Worm (Caenorhabditis elegans) whole organism, L2 larva: ENCODE measurements around the gene hot-8.

Source experiments
- C34F6.9 ChIP-seq: fragments of 150-350 bp; optimal IDR thresholded peaks from 2 replicates; lab custom pipeline; 2014; ENCODE audit warnings: missing biosample characterization, missing genetic modification characterization
- F13H6.1 ChIP-seq: sonication (generic microtip); optimal IDR thresholded peaks from 2 replicates; lab custom pipeline; 2016; ENCODE audit warnings: missing genetic modification characterization, missing compliant biosample characterization
- R02D3.7 ChIP-seq: fragments of 150-350 bp; optimal IDR thresholded peaks from 2 replicates; lab custom pipeline; 2014; ENCODE audit warnings: missing biosample characterization, missing genetic modification characterization
- ZK546.5 ChIP-seq: sonication (generic microtip); optimal IDR thresholded peaks from 2 replicates; lab custom pipeline; 2017; ENCODE audit warnings: missing biosample characterization, missing genetic modification characterization
- aly-2 ChIP-seq: fragments of 150-350 bp; optimal IDR thresholded peaks from 2 replicates; lab custom pipeline; 2014; ENCODE audit warnings: missing biosample characterization, missing genetic modification characterization
- ama-1 ChIP-seq: fragments of 150-350 bp; optimal IDR thresholded peaks from 2 replicates; lab custom pipeline; 2018; ENCODE audit warnings: inconsistent platforms
- ceh-16 ChIP-seq: fragments of 150-350 bp; optimal IDR thresholded peaks from 2 replicates; lab custom pipeline; 2014; ENCODE audit warnings: missing biosample characterization, missing genetic modification characterization
- ceh-82 ChIP-seq: fragments of 150-350 bp; optimal IDR thresholded peaks from 2 replicates; lab custom pipeline; 2014; ENCODE audit warnings: missing biosample characterization, missing genetic modification characterization
- crh-2 ChIP-seq: sonication (generic microtip); optimal IDR thresholded peaks from 2 replicates; lab custom pipeline; 2017; ENCODE audit warnings: missing biosample characterization, missing genetic modification characterization
- egl-27 ChIP-seq: sonication (generic microtip); optimal IDR thresholded peaks from 3 replicates; lab custom pipeline; 2017; ENCODE audit warnings: missing biosample characterization, missing genetic modification reagents, missing genetic modification characterization
- elt-3 ChIP-seq: sonication (generic microtip); optimal IDR thresholded peaks from 2 replicates; lab custom pipeline; 2017; ENCODE audit warnings: missing biosample characterization, missing genetic modification characterization
- gmeb-1 ChIP-seq: fragments of 150-350 bp; optimal IDR thresholded peaks from 2 replicates; lab custom pipeline; 2014; ENCODE audit warnings: missing biosample characterization, missing genetic modification characterization
- lin-13 ChIP-seq: fragments of 150-350 bp; optimal IDR thresholded peaks from 2 replicates; lab custom pipeline; 2014; ENCODE audit warnings: missing biosample characterization, missing genetic modification reagents, missing genetic modification characterization
- lsy-2 ChIP-seq, 2 experiments: fragments of 150-350 bp in 1 of 2; sonication (generic microtip) in 1 of 2; optimal IDR thresholded peaks; 2 replicates each; lab custom pipeline; 2014 to 2017; ENCODE audit warnings: missing biosample characterization in 2 of 2, missing genetic modification characterization in 2 of 2
- mab-5 ChIP-seq: fragments of 150-350 bp; optimal IDR thresholded peaks from 2 replicates; lab custom pipeline; 2014; ENCODE audit warnings: missing biosample characterization, missing genetic modification characterization
- mbf-1 ChIP-seq: sonication (generic microtip); optimal IDR thresholded peaks from 2 replicates; lab custom pipeline; 2017; ENCODE audit warnings: missing biosample characterization, missing genetic modification characterization
- mdl-1 ChIP-seq, 2 experiments: fragments of 150-350 bp in 1 of 2; sonication (generic microtip) in 1 of 2; optimal IDR thresholded peaks; 2 replicates each; lab custom pipeline; 2017; ENCODE audit warnings: missing biosample characterization in 2 of 2, missing genetic modification characterization in 2 of 2
- nhr-10 ChIP-seq: sonication (generic microtip); optimal IDR thresholded peaks from 2 replicates; lab custom pipeline; 2017; ENCODE audit warnings: missing biosample characterization, missing genetic modification characterization
- nhr-12 ChIP-seq: fragments of 150-350 bp; optimal IDR thresholded peaks from 2 replicates; lab custom pipeline; 2014; ENCODE audit warnings: missing biosample characterization, missing genetic modification characterization
- nhr-129 ChIP-seq: fragments of 150-350 bp; optimal IDR thresholded peaks from 2 replicates; lab custom pipeline; 2014; ENCODE audit warnings: missing biosample characterization, missing genetic modification characterization
- nhr-21 ChIP-seq: fragments of 150-350 bp; optimal IDR thresholded peaks from 2 replicates; lab custom pipeline; 2014; ENCODE audit warnings: missing biosample characterization, missing genetic modification characterization
- nhr-237 ChIP-seq: fragments of 150-350 bp; optimal IDR thresholded peaks from 2 replicates; lab custom pipeline; 2014; ENCODE audit warnings: missing biosample characterization, missing genetic modification characterization
- nhr-25 ChIP-seq: fragments of 150-350 bp; sonication (generic microtip); optimal IDR thresholded peaks from 3 replicates; lab custom pipeline; 2014; ENCODE audit warnings: missing biosample characterization, missing genetic modification characterization
- nhr-77 ChIP-seq: fragments of 150-350 bp; optimal IDR thresholded peaks from 2 replicates; lab custom pipeline; 2014; ENCODE audit warnings: missing biosample characterization, missing genetic modification characterization
- peb-1 ChIP-seq: fragments of 150-350 bp; optimal IDR thresholded peaks from 2 replicates; lab custom pipeline; 2014; ENCODE audit warnings: missing biosample characterization, missing genetic modification characterization
- sem-4 ChIP-seq: fragments of 150-350 bp; optimal IDR thresholded peaks from 2 replicates; lab custom pipeline; 2014; ENCODE audit warnings: missing biosample characterization, missing genetic modification reagents, missing genetic modification characterization
- sma-9 ChIP-seq, 2 experiments: fragments of 150-350 bp in 1 of 2; sonication (generic microtip) in 1 of 2; optimal IDR thresholded peaks; 2 replicates each; lab custom pipeline; 2014 to 2016; ENCODE audit warnings: missing genetic modification characterization in 2 of 2, mild to moderate bottlenecking in 1 of 2, missing biosample characterization in 1 of 2, missing compliant biosample characterization in 1 of 2, missing genetic modification reagents in 1 of 2, moderate library complexity in 1 of 2
- unc-55 ChIP-seq: fragments of 150-350 bp; sonication (generic microtip); optimal IDR thresholded peaks from 3 replicates; lab custom pipeline; 2014; ENCODE audit warnings: missing biosample characterization, missing genetic modification reagents, missing genetic modification characterization
- unc-62 ChIP-seq: fragments of 150-350 bp; optimal IDR thresholded peaks from 2 replicates; lab custom pipeline; 2014; ENCODE audit warnings: missing biosample characterization, missing genetic modification reagents, missing genetic modification characterization
- zag-1 ChIP-seq: fragments of 150-350 bp; optimal IDR thresholded peaks from 2 replicates; lab custom pipeline; 2014; ENCODE audit warnings: missing biosample characterization, missing genetic modification characterization
- ztf-1 ChIP-seq: fragments of 200-800 bp; sonication (Bioruptor generic); conservative IDR thresholded peaks from 2 replicates; pipeline ENCODE4 v1.3.6; 2022; ENCODE audit warnings: missing genetic modification characterization, missing compliant biosample characterization
- ztf-4 ChIP-seq: fragments of 150-350 bp; optimal IDR thresholded peaks from 2 replicates; lab custom pipeline; 2014; ENCODE audit warnings: missing biosample characterization, missing genetic modification characterization

Gene hot-8

ce11 chrX:1216833-1217232, 36.7 kb downstream of the hot-8 start:
- TF ChIP-seq nhr-21 (no peak), ztf-1 (GFP tag; lab: Robert Waterston, UW) (no peak), mbf-1 (tag; lab: Kevin White, UChicago) (no peak), zag-1 (tag; lab: Kevin White, UChicago) (no peak), mab-5 (tag; lab: Kevin White, UChicago) (no peak), gmeb-1 (no peak), nhr-237 (tag; lab: Kevin White, UChicago) (no peak), R02D3.7 (no peak), nhr-129 (no peak), nhr-77 (tag; lab: Kevin White, UChicago) (no peak), F13H6.1 (tag; lab: Kevin White, UChicago) (no peak), lin-13 (GFP tag; lab: Kevin White, UChicago) (no peak), lsy-2 (tag; optimal IDR thresholded peaks at IDR 0.05; lab: Kevin White, UChicago) (no peak)

ce11 chrX:1218457-1218856, 38.4 kb downstream of the hot-8 start:
- TF ChIP-seq lsy-2 (tag; optimal IDR thresholded peaks at IDR 0.05; lab: Kevin White, UChicago) = no peak
- no peak for TF ChIP-seq zag-1 (tag; lab: Kevin White, UChicago)
- no peak for TF ChIP-seq peb-1 (tag; lab: Kevin White, UChicago)
- TF ChIP-seq ceh-82 = no peak
- no peak for TF ChIP-seq unc-62
- no peak for TF ChIP-seq nhr-12 (tag; lab: Kevin White, UChicago)
- no peak for TF ChIP-seq mdl-1 (tag; optimal IDR thresholded peaks at IDR 0.05; lab: Kevin White, UChicago)
- no peak for TF ChIP-seq ceh-16
- TF ChIP-seq nhr-10 (tag; lab: Kevin White, UChicago) = no peak
- no peak for TF ChIP-seq lin-13 (GFP tag; lab: Kevin White, UChicago)

- TF ChIP-seq ztf-4 (tag; lab: Kevin White, UChicago) (no peak), aly-2 (tag; lab: Kevin White, UChicago) (no peak), crh-2 (tag; lab: Kevin White, UChicago) (no peak)
These were observed 42.3 kb downstream of the hot-8 start for ce11 chrX:1222391-1222790.

- TF ChIP-seq sem-4 = no peak
- no peak for TF ChIP-seq sma-9 (GFP tag; optimal IDR thresholded peaks at IDR 0.05; lab: Kevin White, UChicago)
- TF ChIP-seq sma-9 (tag; optimal IDR thresholded peaks at IDR 0.05; lab: Kevin White, UChicago) = no peak
- TF ChIP-seq, all 48 proteins: peak for 0
These were observed 43.0 kb downstream of the hot-8 start for ce11 chrX:1223089-1223488.

ce11 chrX:1223841-1224240, 43.8 kb downstream of the hot-8 start:
- TF ChIP-seq R02D3.7 (no peak), ZK546.5 (tag; lab: Kevin White, UChicago) (no peak), unc-55 (GFP tag; lab: Kevin White, UChicago) (peak; percentile 59), elt-3 (tag; lab: Kevin White, UChicago) (no peak), C34F6.9 (tag; lab: Kevin White, UChicago) (no peak)

ce11 chrX:1230658-1231057, 50.6 kb downstream of the hot-8 start, which contains the start of gene C46H3.2:
Gene C46H3.2 (minus strand): TSS chrX:1230758.
- no peak for TF ChIP-seq C34F6.9 (tag; lab: Kevin White, UChicago)
- no peak for TF ChIP-seq mdl-1 (tag; optimal IDR thresholded peaks at IDR 0.05; lab: Kevin White, UChicago)
- TF ChIP-seq mab-5 (tag; lab: Kevin White, UChicago) = no peak
- no peak for TF ChIP-seq nhr-77 (tag; lab: Kevin White, UChicago)
- no peak for TF ChIP-seq nhr-25 (tag; lab: Kevin White, UChicago)
- TF ChIP-seq ama-1 (lab: Kevin White, UChicago) = no peak
- no peak for TF ChIP-seq gmeb-1
- no peak for TF ChIP-seq egl-27
- no peak for TF ChIP-seq R02D3.7
- TF ChIP-seq sma-9 (GFP tag; optimal IDR thresholded peaks at IDR 0.05; lab: Kevin White, UChicago) = no peak
- TF ChIP-seq sma-9 (tag; optimal IDR thresholded peaks at IDR 0.05; lab: Kevin White, UChicago) = no peak
- TF ChIP-seq peb-1 (tag; lab: Kevin White, UChicago) = no peak
- TF ChIP-seq nhr-237 (tag; lab: Kevin White, UChicago) = no peak
- TF ChIP-seq ZK546.5 (tag; lab: Kevin White, UChicago) = no peak
